Fruit fly (Drosophila melanogaster) whole organism: ENCODE measurements around the gene snky.

Source experiments
- CG8478 ChIP-seq: fragments of >200 bp; optimal IDR thresholded peaks from 2 replicates; lab custom pipeline; 2018; ENCODE audit warnings: inconsistent platforms
- Dll ChIP-seq: fragments of >200 bp; optimal IDR thresholded peaks from 2 replicates; lab custom pipeline; 2017
- EcR ChIP-seq, 2 experiments: fragments of >200 bp; optimal IDR thresholded peaks; 2 replicates each; lab custom pipeline; 2017; ENCODE audit warnings: missing biosample characterization in 2 of 2, missing genetic modification characterization in 2 of 2, missing genetic modification reagents in 2 of 2
- pan ChIP-seq: fragments of >200 bp; optimal IDR thresholded peaks from 2 replicates; lab custom pipeline; 2017
- psq ChIP-seq: fragments of >200 bp; optimal IDR thresholded peaks from 2 replicates; lab custom pipeline; 2017
- usp ChIP-seq: fragments of >200 bp; optimal IDR thresholded peaks from 2 replicates; lab custom pipeline; 2017; ENCODE audit warnings: missing biosample characterization, missing genetic modification characterization, mixed read lengths

Gene snky

dm6 chr3L:13214603-13215453, 40.5 kb downstream of the snky start:
- TF ChIP-seq EcR (GFP tag; optimal IDR thresholded peaks at IDR 0.05; lab: Kevin White, UChicago) (no peak), CG8478 (no peak), pan (lab: Kevin White, UChicago) (no peak), usp (GFP tag; lab: Kevin White, UChicago) (no peak), Dll (lab: Kevin White, UChicago) (no peak), psq (lab: Kevin White, UChicago) (no peak)

dm6 chr3L:13217395-13217794, 43.1 kb downstream of the snky start:
- TF ChIP-seq CG8478 = no peak
- no peak for TF ChIP-seq Dll (lab: Kevin White, UChicago)
- TF ChIP-seq pan (lab: Kevin White, UChicago) = no peak

- no peak for TF ChIP-seq EcR (GFP tag; optimal IDR thresholded peaks at IDR 0.05; lab: Kevin White, UChicago)
- no peak for TF ChIP-seq Dll (lab: Kevin White, UChicago)
- TF ChIP-seq usp (GFP tag; lab: Kevin White, UChicago) = no peak
- TF ChIP-seq CG8478 = no peak
- TF ChIP-seq psq (lab: Kevin White, UChicago) = no peak
- TF ChIP-seq pan (lab: Kevin White, UChicago) = no peak
Measured at dm6 chr3L:13217968-13218367, 43.7 kb downstream of the snky start.

dm6 chr3L:13223360-13224028, 49.2 kb downstream of the snky start:
- TF ChIP-seq CG8478 (no peak), pan (lab: Kevin White, UChicago) (no peak), Dll (lab: Kevin White, UChicago) (no peak), psq (lab: Kevin White, UChicago) (no peak), EcR (GFP tag; optimal IDR thresholded peaks at IDR 0.05; lab: Kevin White, UChicago) (no peak), usp (GFP tag; lab: Kevin White, UChicago) (no peak)
